Worm (Caenorhabditis elegans): ENCODE measurements around the gene C07A12.2.

- no peak for TF ChIP-seq unc-62 (GFP tag; optimal IDR thresholded peaks at IDR 0.05)
- TF ChIP-seq ama-1 (optimal IDR thresholded peaks at IDR 0.05): no peak
- TF ChIP-seq ztf-1 (GFP tag; conservative IDR thresholded peaks at IDR 0.05): no peak
- no peak for TF ChIP-seq aly-2 (tag; optimal IDR thresholded peaks at IDR 0.05)
- no peak for TF ChIP-seq nhr-21 (tag; optimal IDR thresholded peaks at IDR 0.05)
- no peak for TF ChIP-seq egl-27 (tag; optimal IDR thresholded peaks at IDR 0.05)
- no peak for TF ChIP-seq nhr-10 (tag; optimal IDR thresholded peaks at IDR 0.05)
- no peak for TF ChIP-seq ceh-82 (tag; optimal IDR thresholded peaks at IDR 0.05)
- no peak for TF ChIP-seq nhr-11 (tag; optimal IDR thresholded peaks at IDR 0.05)
- TF ChIP-seq mdl-1 (tag; optimal IDR thresholded peaks at IDR 0.05): no peak
- no peak for TF ChIP-seq nhr-77 (tag; optimal IDR thresholded peaks at IDR 0.05)
- TF ChIP-seq lin-13 (GFP tag; optimal IDR thresholded peaks at IDR 0.05): no peak
- TF ChIP-seq unc-39 (tag; optimal IDR thresholded peaks at IDR 0.05): no peak
Observed at ce11 chrX:4574873-4575272, 30.2 kb downstream of the C07A12.2 start.
